Worm (Caenorhabditis elegans) whole organism, L1 larva: ENCODE results near the gene cra-1.

Experiments used
- fkh-8 ChIP-seq: sonication (generic microtip); optimal IDR thresholded peaks from 2 replicates; lab custom pipeline; 2016; ENCODE audit warnings: mild to moderate bottlenecking, missing genetic modification characterization, missing compliant biosample characterization
- lin-13 ChIP-seq: fragments of 150-350 bp; optimal IDR thresholded peaks from 2 replicates; lab custom pipeline; 2014; ENCODE audit warnings: missing biosample characterization, missing genetic modification reagents, missing genetic modification characterization
- nhr-237 ChIP-seq: fragments of 150-350 bp; optimal IDR thresholded peaks from 2 replicates; lab custom pipeline; 2014; ENCODE audit warnings: missing biosample characterization, missing genetic modification characterization
- snu-23 ChIP-seq: sonication (generic microtip); optimal IDR thresholded peaks from 2 replicates; lab custom pipeline; 2016; ENCODE audit warnings: missing genetic modification characterization, missing compliant biosample characterization

DNA sequence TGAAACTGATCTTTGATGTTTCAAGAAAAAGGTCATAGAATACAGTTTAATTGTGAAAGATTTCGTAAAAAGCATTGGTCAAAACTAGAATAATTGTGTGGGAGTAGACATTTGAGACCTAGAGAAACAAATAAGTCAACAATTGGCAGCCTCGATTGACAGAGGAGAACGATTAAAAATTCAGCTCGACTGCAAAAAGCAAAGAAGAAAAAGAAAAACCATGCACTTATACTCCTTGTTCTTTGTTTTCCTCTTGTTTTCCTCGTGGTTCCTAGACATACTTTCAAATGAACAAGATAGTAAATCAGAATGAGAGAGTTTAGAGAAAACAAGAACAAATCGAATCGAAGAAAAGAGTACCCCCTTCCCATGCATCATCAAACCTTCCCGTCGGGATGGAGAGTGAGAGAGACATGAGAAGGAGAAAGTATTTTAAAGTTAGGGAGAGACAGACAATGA is 11.8 kb downstream of the cra-1 start:
- TF ChIP-seq lin-13 (no peak), snu-23 (peak; percentile 78), nhr-237 (tag; lab: Kevin White, UChicago) (no peak), fkh-8 (no peak)
